Worm (Caenorhabditis elegans): ENCODE data around the gene F56A8.8.

Gene F56A8.8

DNA sequence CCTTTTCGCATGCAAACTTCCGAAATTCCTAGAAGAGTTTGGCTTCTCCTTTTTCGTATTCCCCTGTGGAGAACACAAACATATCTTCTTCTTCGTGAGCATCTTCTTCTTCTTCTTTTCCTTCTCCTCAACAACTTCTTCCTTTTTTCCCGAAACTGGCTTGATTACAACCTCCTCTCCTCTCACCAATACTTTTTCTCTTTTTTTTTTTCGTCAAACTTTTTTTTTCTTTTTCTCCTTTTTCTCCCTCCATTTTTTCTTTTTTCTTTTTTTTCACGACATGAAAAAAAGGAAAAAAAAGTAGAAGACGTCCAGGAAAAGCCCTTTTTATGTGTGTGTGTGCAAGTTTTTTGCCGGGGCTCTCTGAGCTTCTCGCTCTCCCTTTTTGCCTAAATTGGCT, 14.6 kb upstream of the F56A8.8 start (continued):
- TF ChIP-seq lir-3 (tag; optimal IDR thresholded peaks at IDR 0.05) (no peak), saeg-2 (GFP tag; IDR thresholded peaks at IDR 0.05) (no peak), lin-39 (tag; optimal IDR thresholded peaks at IDR 0.05) (no peak), zip-2 (tag; optimal IDR thresholded peaks at IDR 0.05) (no peak), zfp-2 (tag; optimal IDR thresholded peaks at IDR 0.05) (no peak), fkh-10 (GFP tag; optimal IDR thresholded peaks at IDR 0.05) (peak; percentile 53), Y48G9A.11 (GFP tag; IDR thresholded peaks at IDR 0.05) (no peak), php-3 (GFP tag; IDR thresholded peaks at IDR 0.05) (no peak), ztf-7 (tag; optimal IDR thresholded peaks at IDR 0.05) (no peak), mdl-1 (tag; optimal IDR thresholded peaks at IDR 0.05) (peak in 1 of 2 experiments; percentile 10), madf-9 (GFP tag; conservative IDR thresholded peaks at IDR 0.05) (no peak), ceh-62 (tag; optimal IDR thresholded peaks at IDR 0.05) (no peak), F37D6.2 (tag; optimal IDR thresholded peaks at IDR 0.05) (peak; percentile 3), nhr-76 (tag; optimal IDR thresholded peaks at IDR 0.05) (no peak), hmg-1.1 (GFP tag; IDR thresholded peaks at IDR 0.05) (peak; percentile 14; the same call in 1 of the 2 replicates), attf-4 (tag; optimal IDR thresholded peaks at IDR 0.05) (no peak), rbr-2 (tag; optimal IDR thresholded peaks at IDR 0.05) (peak; percentile 19)

DNA sequence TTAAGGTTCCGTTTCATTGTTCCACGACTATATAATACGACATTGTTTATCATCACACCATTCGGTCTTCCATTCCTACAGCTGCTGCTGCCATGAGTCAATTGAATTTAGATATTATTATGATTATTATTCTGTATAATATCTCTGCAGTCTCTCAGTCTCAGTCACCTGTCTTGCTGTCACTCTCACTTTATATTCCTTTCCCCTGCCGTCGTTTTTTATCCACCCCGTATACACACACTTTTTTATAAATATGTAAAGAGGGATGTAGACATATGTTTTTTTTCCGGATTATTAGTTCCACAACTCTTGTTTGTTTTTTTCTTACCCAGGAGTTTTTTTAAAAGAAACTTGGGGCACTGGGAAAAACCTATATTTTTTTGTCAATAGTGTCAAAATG, 13.3 kb upstream of the F56A8.8 start:
- TF ChIP-seq aha-1 (tag) (no peak), T26A8.4 (GFP tag; IDR thresholded peaks at IDR 0.05) (no peak), daf-12 (tag; optimal IDR thresholded peaks at IDR 0.05) (no peak), hlh-30 (tag; optimal IDR thresholded peaks at IDR 0.05; ENCODE audit: insufficient read depth) (peak; percentile 17), mxl-2 (GFP tag; conservative IDR thresholded peaks at IDR 0.05) (no peak)

DNA sequence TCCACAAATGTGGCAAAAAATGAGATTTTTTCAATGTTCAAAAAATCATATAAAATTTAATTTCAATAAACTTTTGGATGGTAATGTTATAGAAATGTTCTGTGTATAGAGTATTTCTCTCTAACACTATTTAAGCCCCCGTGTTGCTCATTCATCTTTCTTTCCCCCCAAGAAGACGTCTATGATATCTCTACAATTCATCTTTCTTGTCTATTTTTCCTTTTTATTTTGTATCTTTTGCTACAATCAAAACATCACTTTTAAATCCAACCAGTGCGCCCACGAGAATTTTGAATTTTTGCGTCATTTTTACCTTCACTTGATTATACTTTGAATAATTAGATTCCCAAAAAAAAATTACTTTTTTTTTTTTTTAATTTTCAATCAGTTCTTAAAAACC, 12.7 kb upstream of the F56A8.8 start:
- TF ChIP-seq ceh-32 (tag; optimal IDR thresholded peaks at IDR 0.05; ENCODE audit: poor library complexity) (no peak), vab-7 (GFP tag; IDR thresholded peaks at IDR 0.05) (no peak), snpc-4 (tag; optimal IDR thresholded peaks at IDR 0.05) (no peak), mxl-2 (GFP tag; conservative IDR thresholded peaks at IDR 0.05) (no peak), attf-4 (tag; optimal IDR thresholded peaks at IDR 0.05) (no peak), nhr-28 (tag; optimal IDR thresholded peaks at IDR 0.05) (no peak), lim-7 (GFP tag; IDR thresholded peaks at IDR 0.05) (no peak), hlh-11 (tag; optimal IDR thresholded peaks at IDR 0.05) (no peak), rbr-2 (tag; optimal IDR thresholded peaks at IDR 0.05) (no peak), F44E2.7 (GFP tag; IDR thresholded peaks at IDR 0.05) (no peak), nhr-10 (tag; optimal IDR thresholded peaks at IDR 0.05) (no peak), unc-62 (GFP tag; optimal IDR thresholded peaks at IDR 0.05 in 1 of 2) (no peak), unc-62 (tag; optimal IDR thresholded peaks at IDR 0.05) (no peak), zip-11 (GFP tag; IDR thresholded peaks at IDR 0.05) (no peak), zfp-3 (GFP tag; conservative IDR thresholded peaks at IDR 0.05) (no peak), mep-1 (tag; optimal IDR thresholded peaks at IDR 0.05) (no peak), mdl-1 (tag; optimal IDR thresholded peaks at IDR 0.05) (no peak), hif-1 (tag; optimal IDR thresholded peaks at IDR 0.05) (no peak), F10B5.3 (tag; optimal IDR thresholded peaks at IDR 0.05) (no peak), egl-27 (tag; optimal IDR thresholded peaks at IDR 0.05) (no peak)

DNA sequence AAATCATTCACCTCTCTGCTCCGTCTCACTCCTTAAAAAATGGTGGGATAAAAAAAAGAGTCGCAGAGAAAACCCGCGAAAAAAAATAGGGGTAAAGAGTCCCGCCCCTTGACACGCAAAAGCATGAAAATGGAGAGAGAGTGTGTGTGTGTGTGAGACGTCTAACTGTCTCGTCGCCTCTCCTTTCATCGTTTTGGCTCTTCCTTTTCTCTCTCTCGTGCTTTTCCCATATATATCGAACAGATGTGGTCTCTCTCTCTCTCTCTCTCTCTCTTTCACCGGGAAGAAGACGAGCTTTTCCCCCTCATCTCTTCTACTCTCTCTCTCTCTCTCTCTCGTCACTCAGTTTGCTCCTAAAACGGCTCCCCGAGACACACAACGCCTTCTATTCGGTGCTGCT, 9.7 kb upstream of the F56A8.8 start:
- TF ChIP-seq lin-15B (tag; optimal IDR thresholded peaks at IDR 0.05) (no peak), dpl-1 (GFP tag; optimal IDR thresholded peaks at IDR 0.05) (peak; percentile 48), ces-1 (GFP tag; optimal IDR thresholded peaks at IDR 0.05) (no peak), daf-19 (GFP tag; conservative IDR thresholded peaks at IDR 0.05) (no peak), gei-8 (GFP tag; optimal IDR thresholded peaks at IDR 0.05) (no peak), ceh-20 (GFP tag; IDR thresholded peaks at IDR 0.05) (peak; percentile 58; the same call in 1 of the 2 replicates), spr-1 (tag; optimal IDR thresholded peaks at IDR 0.05) (no peak), nhr-28 (tag; optimal IDR thresholded peaks at IDR 0.05) (peak; percentile 15), Y5F2A.4 (GFP tag; optimal IDR thresholded peaks at IDR 0.05) (no peak), aha-1 (tag) (peak; percentile 97), nhr-6 (tag; optimal IDR thresholded peaks at IDR 0.05) (peak; percentile 26), tag-97 (GFP tag; IDR thresholded peaks at IDR 0.05) (no peak), php-3 (GFP tag; IDR thresholded peaks at IDR 0.05) (no peak), R02D3.7 (tag; optimal IDR thresholded peaks at IDR 0.05) (no peak), set-16 (GFP tag; IDR thresholded peaks at IDR 0.05) (peak; percentile 80), hif-1 (tag; optimal IDR thresholded peaks at IDR 0.05) (peak in 1 of 2 experiments; percentile 60)

Data from whole organism, L4 larva.